Fruit fly (Drosophila melanogaster) whole organism, embryonic: ENCODE measurements around the gene CG13622.

ENCODE experiments used
- Aef1 ChIP-seq: fragments of 200-800 bp; sonication (Bioruptor generic); IDR thresholded peaks from 3 replicates; pipeline ENCODE4 v1.3.6; 2022; ENCODE audit warnings: missing biosample characterization, missing genetic modification characterization
- Atf-2 ChIP-seq: fragments of 200-800 bp; sonication (Bioruptor generic); optimal IDR thresholded peaks from 2 replicates; lab custom pipeline; 2016; ENCODE audit warnings: missing biosample characterization, missing genetic modification characterization
- Atf6 ChIP-seq: fragments of 200-800 bp; sonication (Bioruptor generic); IDR thresholded peaks from 2 replicates; pipeline ENCODE4 v1.3.6; 2022; ENCODE audit warnings: missing biosample characterization, missing genetic modification characterization
- C15 ChIP-seq: fragments of 200-800 bp; sonication (Bioruptor generic); IDR thresholded peaks from 3 replicates; pipeline ENCODE4 v1.3.6; 2022; ENCODE audit warnings: missing biosample characterization, missing genetic modification characterization
- CG10366 ChIP-seq: fragments of 200-800 bp; sonication (Bioruptor generic); IDR thresholded peaks from 2 replicates; pipeline ENCODE4 v1.3.6; 2022; ENCODE audit warnings: missing biosample characterization, missing genetic modification characterization
- CG13123 ChIP-seq: fragments of 200-800 bp; sonication (Bioruptor generic); optimal IDR thresholded peaks from 2 replicates; lab custom pipeline; 2016; ENCODE audit warnings: missing biosample characterization, missing genetic modification characterization
- CG1602 ChIP-seq: fragments of 200-800 bp; sonication (Bioruptor generic); optimal IDR thresholded peaks from 3 replicates; lab custom pipeline; 2016; ENCODE audit warnings: missing biosample characterization, missing genetic modification characterization
- CG16813 ChIP-seq: fragments of 200-800 bp; sonication (Bioruptor generic); IDR thresholded peaks from 3 replicates; pipeline ENCODE4 v1.3.6; 2022; ENCODE audit warnings: missing biosample characterization, missing genetic modification characterization; ENCODE audit not compliant: partially characterized antibody
- CG18599 ChIP-seq: fragments of 200-800 bp; sonication (Bioruptor generic); optimal IDR thresholded peaks from 3 replicates; lab custom pipeline; 2017; ENCODE audit warnings: missing biosample characterization, missing genetic modification characterization, mild to moderate bottlenecking, moderate library complexity, missing genetic modification reagents
- CG2712 ChIP-seq: fragments of 200-800 bp; optimal IDR thresholded peaks from 3 replicates; lab custom pipeline; 2019; ENCODE audit warnings: missing biosample characterization, mild to moderate bottlenecking, missing genetic modification characterization, moderate library complexity
- CG3163 ChIP-seq: fragments of 200-800 bp; sonication (Bioruptor generic); optimal IDR thresholded peaks from 3 replicates; lab custom pipeline; 2016; ENCODE audit warnings: missing biosample characterization, missing genetic modification characterization
- CG34376 ChIP-seq: fragments of 200-800 bp; sonication (Bioruptor generic); optimal IDR thresholded peaks from 2 replicates; lab custom pipeline; 2018; ENCODE audit warnings: missing biosample characterization, mild to moderate bottlenecking, missing genetic modification characterization
- CG43689 ChIP-seq: fragments of 200-800 bp; sonication (Bioruptor generic); IDR thresholded peaks from 2 replicates; pipeline ENCODE4 v1.3.6; 2022; ENCODE audit warnings: missing biosample characterization, missing genetic modification characterization
- CG4424 ChIP-seq: fragments of 200-800 bp; sonication (Bioruptor generic); optimal IDR thresholded peaks from 3 replicates; lab custom pipeline; 2016; ENCODE audit warnings: missing biosample characterization, missing genetic modification characterization
- CG6175 ChIP-seq: fragments of 200-800 bp; sonication (Bioruptor generic); IDR thresholded peaks from 3 replicates; pipeline ENCODE4 v1.3.6; 2022; ENCODE audit warnings: missing biosample characterization, missing genetic modification characterization
- CG6272 ChIP-seq: fragments of 200-800 bp; sonication (Bioruptor generic); IDR thresholded peaks from 2 replicates; pipeline ENCODE4 v1.3.6; 2022; ENCODE audit warnings: missing biosample characterization, missing genetic modification characterization
- CG7786 ChIP-seq: fragments of 200-800 bp; sonication (Bioruptor generic); optimal IDR thresholded peaks from 2 replicates; lab custom pipeline; 2016; ENCODE audit warnings: missing biosample characterization, missing genetic modification characterization
- CG9215 ChIP-seq: fragments of 200-800 bp; sonication (Bioruptor generic); IDR thresholded peaks from 2 replicates; pipeline ENCODE4 v1.3.6; 2022; ENCODE audit warnings: missing biosample characterization, missing genetic modification characterization
- Dek ChIP-seq: fragments of 200-800 bp; sonication (Bioruptor generic); optimal IDR thresholded peaks from 3 replicates; lab custom pipeline; 2019; ENCODE audit warnings: missing biosample characterization, mild to moderate bottlenecking, missing genetic modification characterization, moderate library complexity
- Dref ChIP-seq: fragments of 200-800 bp; sonication (Bioruptor generic); IDR thresholded peaks from 2 replicates; pipeline ENCODE4 v1.3.6; 2022; ENCODE audit warnings: missing biosample characterization, missing genetic modification characterization
- Ets97D ChIP-seq: fragments of 200-800 bp; sonication (Bioruptor generic); optimal IDR thresholded peaks from 3 replicates; lab custom pipeline; 2016; ENCODE audit warnings: missing biosample characterization, missing genetic modification characterization
- Fer2 ChIP-seq: fragments of 200-800 bp; sonication (Bioruptor generic); optimal IDR thresholded peaks from 2 replicates; lab custom pipeline; 2018; ENCODE audit warnings: missing biosample characterization, mild to moderate bottlenecking, missing genetic modification characterization, moderate library complexity
- Fer3 ChIP-seq: fragments of 200-800 bp; sonication (Bioruptor generic); optimal IDR thresholded peaks from 2 replicates; lab custom pipeline; 2018; ENCODE audit warnings: missing biosample characterization, mild to moderate bottlenecking, missing genetic modification characterization, moderate library complexity
- HLH3B ChIP-seq: fragments of 200-800 bp; sonication (Bioruptor generic); IDR thresholded peaks from 2 replicates; pipeline ENCODE4 v1.3.6; 2022; ENCODE audit warnings: missing biosample characterization, missing genetic modification characterization
- HLHmδ ChIP-seq: fragments of 200-800 bp; sonication (Bioruptor generic); optimal IDR thresholded peaks from 2 replicates; lab custom pipeline; 2018; ENCODE audit warnings: missing biosample characterization, mild to moderate bottlenecking, missing genetic modification characterization, moderate library complexity
- HmgZ ChIP-seq: fragments of 200-800 bp; sonication (Bioruptor generic); optimal IDR thresholded peaks from 2 replicates; lab custom pipeline; 2018; ENCODE audit warnings: missing biosample characterization, mild to moderate bottlenecking, missing genetic modification characterization
- MESR4 ChIP-seq: fragments of 200-800 bp; sonication (Bioruptor generic); optimal IDR thresholded peaks from 2 replicates; lab custom pipeline; 2018; ENCODE audit warnings: missing biosample characterization, mild to moderate bottlenecking, missing genetic modification characterization, moderate library complexity
- Med ChIP-seq: fragments of 200-800 bp; sonication (Bioruptor generic); peaks from one replicate; lab custom pipeline; 2016; ENCODE audit warnings: missing biosample characterization, missing genetic modification characterization, mild to moderate bottlenecking, inconsistent platforms, moderate library complexity
- Mrtf ChIP-seq: fragments of 200-800 bp; sonication (Bioruptor generic); IDR thresholded peaks from 3 replicates; pipeline ENCODE4 v1.3.6; 2022; ENCODE audit warnings: missing biosample characterization, missing genetic modification characterization
- Poxn ChIP-seq: fragments of 200-800 bp; sonication (Bioruptor generic); IDR thresholded peaks from 2 replicates; pipeline ENCODE4 v1.3.6; 2022; ENCODE audit warnings: missing biosample characterization, missing genetic modification characterization
- Tbp ChIP-seq: fragments of >200 bp; optimal IDR thresholded peaks from 2 replicates; lab custom pipeline; 2018; ENCODE audit warnings: missing biosample characterization, missing genetic modification characterization
- dmrt11E ChIP-seq: fragments of 200-800 bp; sonication (Bioruptor generic); optimal IDR thresholded peaks from 3 replicates; lab custom pipeline; 2018; ENCODE audit warnings: missing biosample characterization, mild to moderate bottlenecking, missing genetic modification characterization, moderate library complexity
- dmrt99B ChIP-seq: fragments of 200-800 bp; sonication (Bioruptor generic); optimal IDR thresholded peaks from 2 replicates; lab custom pipeline; 2018; ENCODE audit warnings: missing biosample characterization, mild to moderate bottlenecking, missing genetic modification characterization, moderate library complexity
- dysf ChIP-seq: fragments of 200-800 bp; sonication (Bioruptor generic); IDR thresholded peaks from 3 replicates; pipeline ENCODE4 v1.3.6; 2022; ENCODE audit warnings: missing biosample characterization, missing genetic modification characterization
- fd96Cb ChIP-seq: fragments of 200-800 bp; sonication (Bioruptor generic); optimal IDR thresholded peaks from 2 replicates; lab custom pipeline; 2018; ENCODE audit warnings: missing biosample characterization, mild to moderate bottlenecking, missing genetic modification characterization, moderate library complexity
- her ChIP-seq: fragments of 200-800 bp; sonication (Bioruptor generic); optimal IDR thresholded peaks from 2 replicates; lab custom pipeline; 2016; ENCODE audit warnings: missing biosample characterization, missing genetic modification characterization
- lov ChIP-seq, 2 experiments: fragments of 200-800 bp in 1 of 2; fragments of >200 bp in 1 of 2; sonication (Bioruptor generic) in 1 of 2; IDR thresholded peaks in 1 of 2; optimal IDR thresholded peaks in 1 of 2; 2 replicates in 1 of 2; 3 replicates in 1 of 2; pipeline versions ENCODE4 v1.3.6 to Lab custom; 2017 to 2022; ENCODE audit warnings: missing biosample characterization in 1 of 2, missing genetic modification characterization in 1 of 2
- maf-S ChIP-seq: fragments of 200-800 bp; sonication (Bioruptor generic); optimal IDR thresholded peaks from 2 replicates; lab custom pipeline; 2016; ENCODE audit warnings: missing biosample characterization, missing genetic modification characterization
- mirr ChIP-seq: fragments of 200-800 bp; sonication (Bioruptor generic); optimal IDR thresholded peaks from 3 replicates; lab custom pipeline; 2018; ENCODE audit warnings: missing biosample characterization, mild to moderate bottlenecking, missing genetic modification characterization
- nau ChIP-seq: fragments of 200-800 bp; sonication (Bioruptor generic); optimal IDR thresholded peaks from 3 replicates; lab custom pipeline; 2017; ENCODE audit warnings: missing biosample characterization, mild to moderate bottlenecking, missing genetic modification characterization, missing genetic modification reagents
- oc ChIP-seq: fragments of 200-800 bp; sonication (Bioruptor generic); optimal IDR thresholded peaks from 2 replicates; lab custom pipeline; 2018; ENCODE audit warnings: missing biosample characterization, mild to moderate bottlenecking, missing genetic modification characterization, moderate library complexity
- pita ChIP-seq: fragments of 200-800 bp; sonication (Bioruptor generic); optimal IDR thresholded peaks from 2 replicates; lab custom pipeline; 2017; ENCODE audit warnings: missing biosample characterization, mild to moderate bottlenecking, missing genetic modification characterization
- repo ChIP-seq: fragments of 200-800 bp; sonication (Bioruptor generic); optimal IDR thresholded peaks from 2 replicates; lab custom pipeline; 2016; ENCODE audit warnings: missing biosample characterization, missing genetic modification characterization
- salm ChIP-seq: fragments of 200-800 bp; sonication (Bioruptor generic); optimal IDR thresholded peaks from 2 replicates; lab custom pipeline; 2018; ENCODE audit warnings: missing biosample characterization, mild to moderate bottlenecking, missing genetic modification characterization
- shn ChIP-seq: fragments of 200-800 bp; sonication (Bioruptor generic); optimal IDR thresholded peaks from 3 replicates; lab custom pipeline; 2016; ENCODE audit warnings: missing biosample characterization, missing genetic modification characterization
- sug ChIP-seq: fragments of 200-800 bp; optimal IDR thresholded peaks from 2 replicates; lab custom pipeline; 2019; ENCODE audit warnings: missing biosample characterization, mild to moderate bottlenecking, missing genetic modification characterization, moderate library complexity
- tap ChIP-seq: fragments of 200-800 bp; optimal IDR thresholded peaks from 3 replicates; lab custom pipeline; 2019; ENCODE audit warnings: missing biosample characterization, mild to moderate bottlenecking, missing genetic modification characterization, moderate library complexity
- tio ChIP-seq: fragments of 200-800 bp; sonication (Bioruptor generic); optimal IDR thresholded peaks from 2 replicates; lab custom pipeline; 2017; ENCODE audit warnings: missing biosample characterization, missing genetic modification characterization, inconsistent platforms
- vfl ChIP-seq: fragments of 200-800 bp; sonication (Bioruptor generic); optimal IDR thresholded peaks from 2 replicates; lab custom pipeline; 2016; ENCODE audit warnings: missing biosample characterization, missing genetic modification characterization
- wdn ChIP-seq: fragments of 200-800 bp; sonication (Bioruptor generic); IDR thresholded peaks from 2 replicates; pipeline ENCODE4 v1.3.6; 2022; ENCODE audit warnings: missing biosample characterization, missing genetic modification characterization
- z ChIP-seq: fragments of 200-800 bp; sonication (Bioruptor generic); IDR thresholded peaks from 3 replicates; pipeline ENCODE4 v1.3.6; 2022; ENCODE audit warnings: missing biosample characterization, missing genetic modification characterization
- zen2 ChIP-seq: fragments of 200-800 bp; sonication (Bioruptor generic); IDR thresholded peaks from 3 replicates; pipeline ENCODE4 v1.3.6; 2022; ENCODE audit warnings: missing biosample characterization, missing genetic modification characterization; ENCODE audit not compliant: partially characterized antibody

Gene CG13622

DNA sequence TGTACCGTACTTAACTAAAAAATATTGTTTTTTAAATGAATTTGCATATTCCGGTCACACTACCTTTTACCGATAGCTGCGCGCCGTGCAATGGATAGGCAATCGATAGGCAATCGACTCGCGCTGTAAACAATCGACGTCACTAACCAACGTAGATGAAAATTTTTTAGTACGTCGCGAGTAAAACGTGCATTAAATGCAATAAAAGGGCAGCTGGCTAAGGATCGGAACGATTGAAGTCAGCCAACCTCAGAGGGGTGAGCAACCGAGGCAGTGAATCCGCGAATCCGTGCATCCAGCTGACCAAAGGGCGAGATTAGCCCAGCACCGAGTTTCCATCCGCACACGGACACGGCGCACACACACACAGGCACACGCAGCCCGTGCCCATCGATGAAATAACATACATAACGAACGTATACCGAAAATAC, 5.3 kb downstream of the CG13622 start, which contains the start of gene Pp1alpha-96A (continued):
- peak; percentile 66 for TF ChIP-seq Ets97D (GFP tag; lab: Kevin White, UChicago)
- no peak for TF ChIP-seq shn (GFP tag; lab: Kevin White, UChicago)
- peak; percentile 89 for TF ChIP-seq Med (GFP tag; lab: Kevin White, UChicago)
- no peak for TF ChIP-seq CG43689 (GFP tag; lab: Robert Waterston, UW)
- no peak for TF ChIP-seq mirr
- TF ChIP-seq HmgZ (tag; lab: Kevin White, UChicago) = peak; percentile 24
- TF ChIP-seq CG10366 (GFP tag; lab: Robert Waterston, UW) = no peak
- TF ChIP-seq MESR4 (GFP tag; lab: Kevin White, UChicago) = peak; percentile 98
- no peak for TF ChIP-seq dmrt11E (tag; lab: Kevin White, UChicago)
- no peak for TF ChIP-seq lov (optimal IDR thresholded peaks at IDR 0.05; lab: Kevin White, UChicago)
- TF ChIP-seq lov (GFP tag; IDR thresholded peaks at IDR 0.05; lab: Robert Waterston, UW) = no peak
- TF ChIP-seq maf-S (GFP tag; lab: Kevin White, UChicago) = no peak
- no peak for TF ChIP-seq fd96Cb (tag; lab: Kevin White, UChicago)
- TF ChIP-seq Atf6 = no peak
- peak; percentile 91 for TF ChIP-seq Dref (GFP tag; lab: Robert Waterston, UW)
- no peak for TF ChIP-seq oc
- no peak for TF ChIP-seq Fer2 (tag; lab: Kevin White, UChicago)
- TF ChIP-seq Dek (tag; lab: Kevin White, UChicago) = no peak
- no peak for TF ChIP-seq her (GFP tag; lab: Kevin White, UChicago)
- no peak for TF ChIP-seq pita (GFP tag; lab: Kevin White, UChicago)
- TF ChIP-seq CG3163 (GFP tag; lab: Kevin White, UChicago) = peak; percentile 15
- no peak for TF ChIP-seq dysf (GFP tag; lab: Robert Waterston, UW)
- no peak for TF ChIP-seq tap (tag; lab: Kevin White, UChicago)
- no peak for TF ChIP-seq CG13123 (GFP tag; lab: Kevin White, UChicago)
- no peak for TF ChIP-seq vfl (GFP tag; lab: Kevin White, UChicago)
- TF ChIP-seq wdn = no peak
- no peak for TF ChIP-seq C15 (GFP tag; lab: Robert Waterston, UW)
- TF ChIP-seq CG1602 (GFP tag; lab: Kevin White, UChicago) = no peak
- no peak for TF ChIP-seq Poxn
- peak; percentile 35 for TF ChIP-seq CG2712 (tag; lab: Kevin White, UChicago)
- no peak for TF ChIP-seq Mrtf (GFP tag; lab: Robert Waterston, UW)
- no peak for TF ChIP-seq Atf-2
- TF ChIP-seq repo (GFP tag; lab: Kevin White, UChicago) = no peak
- peak; percentile 87 for TF ChIP-seq CG16813 (GFP tag; lab: Robert Waterston, UW)
- peak; percentile 5 for TF ChIP-seq CG34376 (GFP tag; lab: Kevin White, UChicago)
- TF ChIP-seq tio (GFP tag; lab: Kevin White, UChicago) = no peak
- TF ChIP-seq CG6175 = no peak
- no peak for TF ChIP-seq CG7786 (GFP tag; lab: Kevin White, UChicago)
- TF ChIP-seq salm = no peak
- no peak for TF ChIP-seq z (GFP tag; lab: Robert Waterston, UW)
- no peak for TF ChIP-seq Tbp
- TF ChIP-seq CG4424 = peak; percentile 6
- TF ChIP-seq dmrt99B (tag; lab: Kevin White, UChicago) = no peak
- no peak for TF ChIP-seq Fer3 (tag; lab: Kevin White, UChicago)
- TF ChIP-seq Aef1 (GFP tag; lab: Robert Waterston, UW) = no peak
- TF ChIP-seq CG6272 (GFP tag; lab: Robert Waterston, UW) = peak; percentile 17; the same call in 1 of the 2 replicates
- no peak for TF ChIP-seq sug
- TF ChIP-seq HLH3B = no peak
- TF ChIP-seq zen2 (GFP tag; lab: Robert Waterston, UW) = peak; percentile 73; the same call in 2 of the 3 replicates
- TF ChIP-seq CG9215 = no peak
- TF ChIP-seq HLHmδ (GFP tag; lab: Kevin White, UChicago) = no peak
- TF ChIP-seq CG18599 (GFP tag; lab: Kevin White, UChicago) = no peak
- TF ChIP-seq nau (GFP tag; lab: Kevin White, UChicago) = peak; percentile 15
